Fruit fly (Drosophila melanogaster) whole organism, embryonic: ENCODE results near the gene CG5214.

Experiments used
- ATbp ChIP-seq: fragments of 200-800 bp; sonication (Bioruptor generic); optimal IDR thresholded peaks from 2 replicates; lab custom pipeline; 2017; ENCODE audit warnings: missing biosample characterization, mild to moderate bottlenecking, missing genetic modification characterization, missing genetic modification reagents
- Atf-2 ChIP-seq: fragments of 200-800 bp; sonication (Bioruptor generic); optimal IDR thresholded peaks from 2 replicates; lab custom pipeline; 2016; ENCODE audit warnings: missing biosample characterization, missing genetic modification characterization
- CG11504 ChIP-seq: fragments of 200-800 bp; sonication (Bioruptor generic); optimal IDR thresholded peaks from 3 replicates; lab custom pipeline; 2019; ENCODE audit warnings: missing biosample characterization, mild to moderate bottlenecking, missing genetic modification characterization, moderate library complexity
- CG12104 ChIP-seq: fragments of 200-800 bp; sonication (Bioruptor generic); optimal IDR thresholded peaks from 3 replicates; lab custom pipeline; 2016; ENCODE audit warnings: missing biosample characterization, missing genetic modification characterization
- CG12219 ChIP-seq: fragments of 200-800 bp; sonication (Bioruptor generic); optimal IDR thresholded peaks from 3 replicates; lab custom pipeline; 2018; ENCODE audit warnings: missing biosample characterization, mild to moderate bottlenecking, missing genetic modification characterization
- CG13296 ChIP-seq: fragments of 200-800 bp; sonication (Bioruptor generic); optimal IDR thresholded peaks from 3 replicates; lab custom pipeline; 2018; ENCODE audit warnings: missing biosample characterization, mild to moderate bottlenecking, missing genetic modification characterization
- CG14667 ChIP-seq: fragments of 200-800 bp; sonication (Bioruptor generic); IDR thresholded peaks from 2 replicates; pipeline ENCODE4 v1.3.6; 2022; ENCODE audit warnings: missing biosample characterization, missing genetic modification characterization
- CG15269 ChIP-seq: fragments of 200-800 bp; sonication (Bioruptor generic); optimal IDR thresholded peaks from 2 replicates; lab custom pipeline; 2018; ENCODE audit warnings: missing biosample characterization, mild to moderate bottlenecking, missing genetic modification characterization, moderate library complexity
- CG15479 ChIP-seq: fragments of 200-800 bp; sonication (Bioruptor generic); optimal IDR thresholded peaks from 3 replicates; lab custom pipeline; 2019; ENCODE audit warnings: missing biosample characterization, mild to moderate bottlenecking, missing genetic modification characterization, moderate library complexity
- CG1647 ChIP-seq: fragments of 200-800 bp; sonication (Bioruptor generic); optimal IDR thresholded peaks from 3 replicates; lab custom pipeline; 2016; ENCODE audit warnings: missing biosample characterization, missing genetic modification characterization
- CG16815 ChIP-seq: fragments of 200-800 bp; sonication (Bioruptor generic); optimal IDR thresholded peaks from 3 replicates; lab custom pipeline; 2017; ENCODE audit warnings: missing biosample characterization, mild to moderate bottlenecking, missing genetic modification characterization
- CG2199 ChIP-seq: fragments of 200-800 bp; sonication (Bioruptor generic); IDR thresholded peaks from 3 replicates; pipeline ENCODE4 v1.3.6; 2022; ENCODE audit warnings: missing biosample characterization, missing genetic modification characterization
- CG31365 ChIP-seq: fragments of 200-800 bp; sonication (Bioruptor generic); optimal IDR thresholded peaks from 2 replicates; lab custom pipeline; 2018; ENCODE audit warnings: missing biosample characterization, mild to moderate bottlenecking, missing genetic modification characterization
- CG33213 ChIP-seq: fragments of 200-800 bp; sonication (Bioruptor generic); optimal IDR thresholded peaks from 3 replicates; lab custom pipeline; 2016; ENCODE audit warnings: missing biosample characterization, missing genetic modification characterization
- CG34376 ChIP-seq: fragments of 200-800 bp; sonication (Bioruptor generic); optimal IDR thresholded peaks from 2 replicates; lab custom pipeline; 2018; ENCODE audit warnings: missing biosample characterization, mild to moderate bottlenecking, missing genetic modification characterization
- CG5245 ChIP-seq: fragments of 200-800 bp; sonication (Bioruptor generic); optimal IDR thresholded peaks from 3 replicates; lab custom pipeline; 2016; ENCODE audit warnings: missing biosample characterization, missing genetic modification characterization
- CG6791 ChIP-seq: fragments of 200-800 bp; sonication (Bioruptor generic); IDR thresholded peaks from 3 replicates; pipeline ENCODE4 v1.3.6; 2022; ENCODE audit warnings: missing biosample characterization, missing genetic modification characterization; ENCODE audit not compliant: partially characterized antibody
- CG6813 ChIP-seq: fragments of 200-800 bp; sonication (Bioruptor generic); optimal IDR thresholded peaks from 2 replicates; lab custom pipeline; 2017; ENCODE audit warnings: missing biosample characterization, missing genetic modification characterization, mild to moderate bottlenecking, moderate library complexity, missing genetic modification reagents
- CG7372 ChIP-seq: fragments of 200-800 bp; sonication (Bioruptor generic); IDR thresholded peaks from 2 replicates; pipeline ENCODE4 v1.3.6; 2022; ENCODE audit warnings: missing biosample characterization, missing genetic modification characterization
- CG8290 ChIP-seq, 3 experiments: fragments of 200-800 bp; sonication (Bioruptor generic); optimal IDR thresholded peaks; 2 replicates each; lab custom pipeline; 2016 to 2019; ENCODE audit warnings: missing biosample characterization in 3 of 3, missing genetic modification characterization in 3 of 3, mild to moderate bottlenecking in 2 of 3, moderate library complexity in 1 of 3
- CG9817 ChIP-seq: fragments of 200-800 bp; sonication (Bioruptor generic); optimal IDR thresholded peaks from 2 replicates; lab custom pipeline; 2018; ENCODE audit warnings: missing biosample characterization, mild to moderate bottlenecking, missing genetic modification characterization, moderate library complexity
- Deaf1 ChIP-seq: fragments of 200-800 bp; optimal IDR thresholded peaks from 3 replicates; lab custom pipeline; 2019; ENCODE audit warnings: missing biosample characterization, mild to moderate bottlenecking, missing genetic modification characterization, moderate library complexity
- Doc3 ChIP-seq: fragments of 200-800 bp; sonication (Bioruptor generic); IDR thresholded peaks from 3 replicates; pipeline ENCODE4 v1.3.6; 2022; ENCODE audit warnings: missing biosample characterization, missing genetic modification characterization; ENCODE audit not compliant: partially characterized antibody
- Eip74EF ChIP-seq, 2 experiments: fragments of 200-800 bp in 1 of 2; fragments of >200 bp in 1 of 2; sonication (Bioruptor generic) in 1 of 2; optimal IDR thresholded peaks; 2 replicates each; lab custom pipeline; 2017 to 2019; ENCODE audit warnings: missing biosample characterization in 2 of 2, missing genetic modification characterization in 2 of 2, mild to moderate bottlenecking in 1 of 2, moderate library complexity in 1 of 2
- Fer3 ChIP-seq: fragments of 200-800 bp; sonication (Bioruptor generic); optimal IDR thresholded peaks from 2 replicates; lab custom pipeline; 2018; ENCODE audit warnings: missing biosample characterization, mild to moderate bottlenecking, missing genetic modification characterization, moderate library complexity
- H2.0 ChIP-seq: fragments of 200-800 bp; sonication (Bioruptor generic); IDR thresholded peaks from 2 replicates; pipeline ENCODE4 v1.3.6; 2022; ENCODE audit warnings: missing biosample characterization, missing genetic modification characterization
- HLH3B ChIP-seq: fragments of 200-800 bp; sonication (Bioruptor generic); IDR thresholded peaks from 2 replicates; pipeline ENCODE4 v1.3.6; 2022; ENCODE audit warnings: missing biosample characterization, missing genetic modification characterization
- Hr39 ChIP-seq: fragments of >200 bp; optimal IDR thresholded peaks from 2 replicates; lab custom pipeline; 2017
- MESR4 ChIP-seq: fragments of 200-800 bp; sonication (Bioruptor generic); optimal IDR thresholded peaks from 2 replicates; lab custom pipeline; 2018; ENCODE audit warnings: missing biosample characterization, mild to moderate bottlenecking, missing genetic modification characterization, moderate library complexity
- NK7.1 ChIP-seq: fragments of 200-800 bp; sonication (Bioruptor generic); optimal IDR thresholded peaks from 3 replicates; lab custom pipeline; 2016; ENCODE audit warnings: missing biosample characterization, missing genetic modification characterization
- Poxn ChIP-seq: fragments of 200-800 bp; sonication (Bioruptor generic); IDR thresholded peaks from 2 replicates; pipeline ENCODE4 v1.3.6; 2022; ENCODE audit warnings: missing biosample characterization, missing genetic modification characterization
- Ravus ChIP-seq: fragments of 200-800 bp; sonication (Bioruptor generic); IDR thresholded peaks from 2 replicates; pipeline ENCODE4 v1.3.6; 2022; ENCODE audit warnings: missing biosample characterization, missing genetic modification characterization
- Six4 ChIP-seq: fragments of 200-800 bp; sonication (Bioruptor generic); optimal IDR thresholded peaks from 2 replicates; lab custom pipeline; 2016; ENCODE audit warnings: missing biosample characterization, missing genetic modification characterization
- Sox100B ChIP-seq: fragments of 200-800 bp; sonication (Bioruptor generic); optimal IDR thresholded peaks from 3 replicates; lab custom pipeline; 2018; ENCODE audit warnings: missing biosample characterization, mild to moderate bottlenecking, missing genetic modification characterization
- aop ChIP-seq: fragments of 200-800 bp; sonication (Bioruptor generic); IDR thresholded peaks from 2 replicates; pipeline ENCODE4 v1.3.6; 2022; ENCODE audit warnings: missing biosample characterization, missing genetic modification characterization
- crc ChIP-seq: fragments of 200-800 bp; sonication (Bioruptor generic); optimal IDR thresholded peaks from 2 replicates; lab custom pipeline; 2016; ENCODE audit warnings: missing biosample characterization, missing genetic modification characterization
- dysf ChIP-seq: fragments of 200-800 bp; sonication (Bioruptor generic); IDR thresholded peaks from 3 replicates; pipeline ENCODE4 v1.3.6; 2022; ENCODE audit warnings: missing biosample characterization, missing genetic modification characterization
- grau ChIP-seq: fragments of 200-800 bp; optimal IDR thresholded peaks from 3 replicates; lab custom pipeline; 2019; ENCODE audit warnings: missing biosample characterization, mild to moderate bottlenecking, missing genetic modification characterization, moderate library complexity
- hb ChIP-seq: fragments of 200-800 bp; sonication (Bioruptor generic); IDR thresholded peaks from 3 replicates; pipeline ENCODE4 v1.3.6; 2022; ENCODE audit warnings: missing biosample characterization, missing genetic modification characterization; ENCODE audit not compliant: partially characterized antibody
- her ChIP-seq: fragments of 200-800 bp; sonication (Bioruptor generic); optimal IDR thresholded peaks from 2 replicates; lab custom pipeline; 2016; ENCODE audit warnings: missing biosample characterization, missing genetic modification characterization
- hth ChIP-seq: fragments of >200 bp; optimal IDR thresholded peaks from 2 replicates; lab custom pipeline; 2017; ENCODE audit warnings: inconsistent platforms
- inv ChIP-seq: fragments of 200-800 bp; sonication (Bioruptor generic); IDR thresholded peaks from 2 replicates; pipeline ENCODE4 v1.3.6; 2022; ENCODE audit warnings: missing biosample characterization, missing genetic modification characterization; ENCODE audit not compliant: partially characterized antibody
- lbe ChIP-seq: fragments of 200-800 bp; sonication (Bioruptor generic); optimal IDR thresholded peaks from 2 replicates; lab custom pipeline; 2016; ENCODE audit warnings: missing biosample characterization, mild to moderate bottlenecking, missing genetic modification characterization
- p53 ChIP-seq: fragments of 200-800 bp; sonication (Bioruptor generic); optimal IDR thresholded peaks from 2 replicates; lab custom pipeline; 2016; ENCODE audit warnings: missing biosample characterization, missing genetic modification characterization
- row ChIP-seq: fragments of 200-800 bp; sonication (Bioruptor generic); IDR thresholded peaks from 3 replicates; pipeline ENCODE4 v1.3.6; 2022; ENCODE audit warnings: missing biosample characterization, missing genetic modification characterization
- shn ChIP-seq: fragments of 200-800 bp; sonication (Bioruptor generic); optimal IDR thresholded peaks from 3 replicates; lab custom pipeline; 2016; ENCODE audit warnings: missing biosample characterization, missing genetic modification characterization
- toy ChIP-seq: fragments of 200-800 bp; sonication (Bioruptor generic); IDR thresholded peaks from 2 replicates; pipeline ENCODE4 v1.3.6; 2022; ENCODE audit warnings: missing biosample characterization, missing genetic modification characterization
- twi ChIP-seq: fragments of 200-800 bp; optimal IDR thresholded peaks from 2 replicates; lab custom pipeline; 2019; ENCODE audit warnings: missing biosample characterization, mild to moderate bottlenecking, missing genetic modification characterization, moderate library complexity
- zfh1 ChIP-seq: fragments of 200-800 bp; sonication (Bioruptor generic); IDR thresholded peaks from 3 replicates; pipeline ENCODE4 v1.3.6; 2022; ENCODE audit warnings: missing biosample characterization, missing genetic modification characterization

Gene CG5214

DNA sequence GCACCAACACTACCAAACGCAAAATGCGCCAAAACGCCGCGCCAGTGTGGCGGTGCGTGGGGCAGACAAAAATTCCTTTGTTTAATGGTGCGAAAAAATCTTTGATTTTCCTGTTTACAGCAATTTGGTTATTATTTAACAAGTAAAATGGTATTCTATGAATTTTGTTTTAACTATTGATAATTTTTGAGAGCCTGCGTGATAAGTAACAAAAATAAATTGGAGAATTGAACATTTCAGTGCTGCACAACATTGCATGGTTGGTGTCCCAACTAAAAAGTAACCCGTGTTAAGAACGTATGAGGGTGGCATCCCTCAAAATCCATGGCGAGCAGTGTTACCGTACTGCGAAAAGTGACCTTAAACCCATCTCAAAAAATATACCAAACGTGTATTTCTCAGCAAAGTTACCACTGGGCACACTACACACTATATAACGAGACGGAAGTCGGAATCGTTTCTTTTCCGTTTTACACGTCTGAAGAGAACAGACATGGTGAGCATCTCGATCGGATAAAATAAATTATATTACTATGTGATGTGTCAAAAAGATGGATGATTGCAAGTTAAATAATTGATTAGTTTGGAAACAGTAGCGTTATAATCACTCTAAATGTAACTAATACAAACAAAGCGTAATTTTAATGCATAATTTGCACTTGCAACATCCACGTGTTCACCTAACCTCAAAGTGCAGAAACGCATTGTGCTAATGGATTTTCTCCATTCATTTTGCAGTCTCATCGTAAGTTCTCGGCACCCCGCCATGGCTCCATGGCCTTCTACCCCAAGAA, 22.5 kb upstream of the CG5214 start, which contains the start of the genes CG6693 and RpL3 (continued):
- TF ChIP-seq Six4 (GFP tag; lab: Kevin White, UChicago) (peak; percentile 27), Fer3 (tag; lab: Kevin White, UChicago) (peak; percentile 88), p53 (peak; percentile 45), inv (GFP tag; lab: Robert Waterston, UW) (peak; percentile 24; the same call in 1 of the 2 replicates), CG14667 (GFP tag; lab: Robert Waterston, UW) (no peak), crc (GFP tag; lab: Kevin White, UChicago) (no peak), grau (peak; percentile 77), toy (GFP tag; lab: Robert Waterston, UW) (peak; percentile 53), CG13296 (GFP tag; lab: Kevin White, UChicago) (peak; percentile 91), her (GFP tag; lab: Kevin White, UChicago) (peak; percentile 62), CG1647 (peak; percentile 52), CG6813 (peak; percentile 90), shn (GFP tag; lab: Kevin White, UChicago) (peak; percentile 52), HLH3B (GFP tag; lab: Robert Waterston, UW) (peak; percentile 67; the same call in 1 of the 2 replicates), Eip74EF (GFP tag; optimal IDR thresholded peaks at IDR 0.05; lab: Kevin White, UChicago) (peak in 1 of 2 experiments; percentile 83), Poxn (GFP tag; lab: Robert Waterston, UW) (no peak), CG33213 (peak; percentile 87), lbe (GFP tag; lab: Kevin White, UChicago) (peak; percentile 74), CG2199 (GFP tag; lab: Robert Waterston, UW) (no peak), CG9817 (tag; lab: Kevin White, UChicago) (peak; percentile 20), Sox100B (GFP tag; lab: Kevin White, UChicago) (peak; percentile 68), CG6791 (GFP tag; lab: Robert Waterston, UW) (no peak; the same call in 2 of the 3 replicates), twi (tag; lab: Kevin White, UChicago) (peak; percentile 24), CG11504 (tag; lab: Kevin White, UChicago) (peak; percentile 67), hb (no peak), CG7372 (GFP tag; lab: Robert Waterston, UW) (no peak), CG12219 (GFP tag; lab: Kevin White, UChicago) (peak; percentile 86), MESR4 (GFP tag; lab: Kevin White, UChicago) (peak; percentile 98), CG15269 (peak; percentile 82), CG5245 (GFP tag; lab: Kevin White, UChicago) (peak; percentile 38), Atf-2 (GFP tag; lab: Kevin White, UChicago) (peak; percentile 25), Ravus (GFP tag; lab: Robert Waterston, UW) (no peak), hth (lab: Kevin White, UChicago) (no peak), aop (no peak), CG12104 (peak; percentile 74), CG31365 (peak; percentile 85), CG15479 (GFP tag; lab: Kevin White, UChicago) (peak; percentile 64), CG16815 (no peak), Hr39 (lab: Kevin White, UChicago) (no peak), ATbp (GFP tag; lab: Kevin White, UChicago) (peak; percentile 71), Deaf1 (peak; percentile 49), row (GFP tag; lab: Robert Waterston, UW) (peak; percentile 36), CG34376 (GFP tag; lab: Kevin White, UChicago) (peak; percentile 98), Doc3 (GFP tag; lab: Robert Waterston, UW) (no peak), dysf (GFP tag; lab: Robert Waterston, UW) (peak; percentile 43; the same call in 2 of the 3 replicates), H2.0 (GFP tag; lab: Robert Waterston, UW) (peak; percentile 47), NK7.1 (GFP tag; lab: Kevin White, UChicago) (peak; percentile 67), CG8290 (GFP tag; optimal IDR thresholded peaks at IDR 0.05; lab: Kevin White, UChicago) (peak; percentile 69), CG8290 (tag; optimal IDR thresholded peaks at IDR 0.05; lab: Kevin White, UChicago) (peak; percentile 43 to 94), zfh1 (GFP tag; lab: Robert Waterston, UW) (peak; percentile 72)
